Worm (Caenorhabditis elegans): ENCODE results near the gene F43B10.1.

F43B10.1 gene

DNA sequence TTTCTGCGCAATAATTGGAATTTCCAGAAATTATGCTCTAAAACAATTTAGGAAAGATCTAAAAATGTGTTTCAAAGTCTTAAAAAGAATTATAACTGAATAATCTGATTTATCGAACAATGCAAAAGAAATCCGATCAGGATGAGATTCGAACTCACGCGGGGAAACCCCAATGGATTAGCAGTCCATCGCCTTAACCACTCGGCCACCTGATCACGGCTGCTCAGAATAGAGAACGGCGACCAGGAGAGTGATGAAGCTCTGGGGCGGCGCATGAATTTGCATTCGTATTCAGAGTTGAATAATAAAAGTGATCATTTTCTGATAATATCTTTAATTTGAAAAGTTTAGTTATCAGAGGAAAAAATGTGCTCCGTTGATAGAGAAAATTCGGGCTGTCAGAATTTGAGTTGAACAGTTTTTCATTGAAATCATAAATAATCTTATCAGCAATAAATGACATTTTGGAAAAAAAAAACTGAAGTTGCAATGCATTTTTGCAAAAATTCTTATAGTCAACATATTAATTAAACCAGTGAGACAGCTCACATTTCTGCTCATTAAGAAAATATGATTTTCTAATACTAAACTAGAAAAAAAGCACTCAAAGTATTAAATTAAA lies 27.3 kb upstream of the F43B10.1 start:
- TF ChIP-seq lim-7 (GFP tag; IDR thresholded peaks at IDR 0.05) (peak; percentile 56; the same call in 1 of the 2 replicates), nhr-111 (GFP tag; optimal IDR thresholded peaks at IDR 0.05) (no peak), dve-1 (tag; optimal IDR thresholded peaks at IDR 0.05; ENCODE audit: insufficient read depth) (no peak), dmd-6 (GFP tag; IDR thresholded peaks at IDR 0.05) (peak; percentile 57), daf-16 (GFP tag; optimal IDR thresholded peaks at IDR 0.05) (no peak), daf-16 (tag; optimal IDR thresholded peaks at IDR 0.05) (peak; percentile 5), aha-1 (tag) (peak; percentile 50), gei-8 (GFP tag; optimal IDR thresholded peaks at IDR 0.05) (no peak), ceh-20 (GFP tag; IDR thresholded peaks at IDR 0.05) (no peak), pha-4 (GFP tag; IDR thresholded peaks at IDR 0.05) (no peak), pha-4 (tag; optimal IDR thresholded peaks at IDR 0.05) (no peak), mes-2 (tag; optimal IDR thresholded peaks at IDR 0.05; ENCODE audit: poor library complexity, severe bottlenecking) (peak; percentile 22), snpc-1.2 (GFP tag; IDR thresholded peaks at IDR 0.05) (0 out of 2 replicates have a peak, but pooled peaks have one; percentile 50), egl-43 (GFP tag; IDR thresholded peaks at IDR 0.05) (0 out of 2 replicates have a peak, but pooled peaks have one; percentile 31), vab-7 (GFP tag; IDR thresholded peaks at IDR 0.05) (0 out of 2 replicates have a peak, but pooled peaks have one; percentile 12), spr-1 (tag; optimal IDR thresholded peaks at IDR 0.05) (no peak), php-3 (GFP tag; IDR thresholded peaks at IDR 0.05) (no peak), unc-62 (GFP tag; optimal IDR thresholded peaks at IDR 0.05 in 1 of 2) (peak in 1 of 2 experiments; percentile 58), unc-62 (tag; optimal IDR thresholded peaks at IDR 0.05) (no peak), lin-1 (GFP tag; IDR thresholded peaks at IDR 0.05) (no peak)

DNA sequence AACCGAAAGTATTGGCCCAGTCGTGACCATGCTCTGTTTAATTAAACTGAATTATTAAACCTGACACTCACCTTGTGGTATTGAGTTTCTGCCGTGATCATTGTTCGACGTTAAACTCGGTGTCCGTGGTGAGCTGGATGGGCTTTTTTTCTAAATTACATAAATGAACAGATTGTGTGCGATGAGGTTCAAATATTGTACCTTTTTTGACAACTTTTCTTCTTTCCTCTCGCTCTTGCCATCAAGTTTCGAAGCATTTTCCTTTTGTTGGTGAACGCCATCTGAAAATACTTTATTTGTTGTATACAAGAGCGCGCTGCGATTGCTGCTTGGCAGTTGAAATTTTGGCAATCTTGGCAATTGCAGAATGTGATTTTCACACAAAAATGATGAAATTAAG lies 25.3 kb upstream of the F43B10.1 start, which contains the start of gene F22H10.11:
F22H10.11 (minus strand) TSS at position 101 of the 400 bp plus-strand sequence.
- TF ChIP-seq lsy-2 (tag; optimal IDR thresholded peaks at IDR 0.05) = no peak
- no peak for TF ChIP-seq mdl-1 (tag; optimal IDR thresholded peaks at IDR 0.05)
- no peak for TF ChIP-seq snpc-1.2 (GFP tag; IDR thresholded peaks at IDR 0.05)
- TF ChIP-seq nhr-76 (tag; optimal IDR thresholded peaks at IDR 0.05) = no peak
- no peak for TF ChIP-seq mes-2 (tag; optimal IDR thresholded peaks at IDR 0.05; ENCODE audit: poor library complexity, severe bottlenecking)
- TF ChIP-seq ceh-62 (tag; optimal IDR thresholded peaks at IDR 0.05) = no peak
- no peak for TF ChIP-seq lin-15B (tag; optimal IDR thresholded peaks at IDR 0.05)
- TF ChIP-seq D1046.2 (GFP tag; IDR thresholded peaks at IDR 0.05) = no peak
- TF ChIP-seq snpc-4 (tag; optimal IDR thresholded peaks at IDR 0.05) = no peak
- TF ChIP-seq set-16 (GFP tag; IDR thresholded peaks at IDR 0.05) = no peak
- TF ChIP-seq dpl-1 (GFP tag; optimal IDR thresholded peaks at IDR 0.05) = no peak
- no peak for TF ChIP-seq arid-1 (GFP tag; conservative IDR thresholded peaks at IDR 0.05)

DNA sequence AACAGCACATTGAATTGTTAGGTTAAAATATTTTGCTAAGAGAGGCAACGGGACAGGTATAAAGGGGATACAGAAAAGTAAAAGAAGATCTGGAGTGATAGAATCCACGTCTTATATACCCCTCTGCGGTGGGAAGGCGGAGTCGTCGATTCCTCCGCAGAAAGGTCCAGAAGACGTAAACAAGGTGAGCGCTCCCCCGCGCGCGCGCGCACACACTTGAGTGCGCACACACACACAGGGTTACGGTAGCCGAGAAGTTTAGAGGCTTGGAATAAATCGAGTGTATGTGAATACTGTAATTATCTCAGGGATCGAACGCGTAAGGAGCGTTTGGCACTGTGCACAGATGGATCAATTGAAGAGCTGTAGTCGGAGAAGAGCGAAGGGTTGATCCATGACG lies 24.8 kb upstream of the F43B10.1 start:
- TF ChIP-seq F49E8.2 (tag; optimal IDR thresholded peaks at IDR 0.05; ENCODE audit: borderline replicate concordance) (no peak), set-16 (GFP tag; IDR thresholded peaks at IDR 0.05) (peak; percentile 78)

DNA sequence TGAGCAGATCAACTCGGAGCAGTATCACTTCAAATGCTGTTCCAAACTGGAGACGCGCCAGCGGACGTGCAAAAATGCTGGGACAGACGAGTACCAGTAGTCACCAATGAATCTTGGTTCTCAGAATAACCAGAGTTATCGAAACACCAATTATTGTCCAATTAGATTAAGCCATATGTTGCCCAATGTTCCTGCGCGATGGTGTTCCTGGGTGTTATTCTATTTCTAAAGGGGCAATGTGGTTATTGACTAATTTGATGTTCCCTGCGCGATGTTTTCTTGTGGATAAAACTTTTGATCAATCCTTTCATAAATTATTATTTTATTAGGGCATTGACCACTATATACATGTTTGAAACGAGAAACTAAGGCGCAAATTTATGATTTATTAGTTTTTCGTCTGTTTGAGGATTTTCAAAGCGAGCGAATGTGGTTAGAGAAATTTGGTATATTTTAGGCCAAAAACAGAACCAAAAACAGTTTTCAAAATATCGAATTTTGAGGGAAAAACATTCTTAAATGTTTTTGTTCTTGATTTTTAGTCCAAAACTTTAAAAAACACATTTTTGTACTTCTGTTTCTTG lies 19.4 kb upstream of the F43B10.1 start:
- TF ChIP-seq ctbp-1 (GFP tag; IDR thresholded peaks at IDR 0.05) (peak; percentile 97), unc-130 (GFP tag; optimal IDR thresholded peaks at IDR 0.05) (peak; percentile 50), hmg-1.1 (GFP tag; IDR thresholded peaks at IDR 0.05) (peak; percentile 100), mdl-1 (tag; optimal IDR thresholded peaks at IDR 0.05) (peak; percentile 90 to 93), dve-1 (tag; optimal IDR thresholded peaks at IDR 0.05; ENCODE audit: insufficient read depth) (peak; percentile 99), set-16 (GFP tag; IDR thresholded peaks at IDR 0.05) (0 out of 2 replicates have a peak, but pooled peaks have one; percentile 6), T26A8.4 (GFP tag; IDR thresholded peaks at IDR 0.05) (peak; percentile 99), hif-1 (tag; optimal IDR thresholded peaks at IDR 0.05) (peak; percentile 85 to 87), F10B5.3 (tag; optimal IDR thresholded peaks at IDR 0.05) (peak; percentile 97), lin-1 (GFP tag; IDR thresholded peaks at IDR 0.05) (peak; percentile 89), mdt-29 (GFP tag; IDR thresholded peaks at IDR 0.05) (peak; percentile 89), nhr-11 (tag; optimal IDR thresholded peaks at IDR 0.05) (peak; percentile 94), zag-1 (tag; optimal IDR thresholded peaks at IDR 0.05) (peak; percentile 94), madf-5 (GFP tag; IDR thresholded peaks at IDR 0.05) (0 out of 4 replicates have a peak, but pooled peaks of 1 of the 2 experiments have one; percentile 56), mxl-3 (GFP tag; optimal IDR thresholded peaks at IDR 0.05) (peak; percentile 93), attf-4 (tag; optimal IDR thresholded peaks at IDR 0.05) (peak; percentile 60), zip-11 (GFP tag; IDR thresholded peaks at IDR 0.05) (no peak; the same call in 1 of the 2 replicates), nhr-77 (tag; optimal IDR thresholded peaks at IDR 0.05) (peak; percentile 100)

All from whole organism, L4 larva.